Comparison of ENCODE assay signal across 2 worm cellular contexts in genomic region chrV:6681501-6681900, ce11.
TF ChIP-seq lines count a peak whose summit lies in the region.

TSS of gene egl-46 (minus strand) at chrV:6681573.

TF ChIP-seq in whole organism, mixed stage, embryonic, 35 proteins besides CTCF, POLR2A, EP300 and RAD21:
- TF ChIP-seq zip-8 (tag; optimal IDR thresholded peaks at IDR 0.05; lab: Kevin White, UChicago) (no peak), ceh-39 (tag; optimal IDR thresholded peaks at IDR 0.05; lab: Kevin White, UChicago) (no peak), ztf-11 (tag; optimal IDR thresholded peaks at IDR 0.05; lab: Kevin White, UChicago) (no peak), lsy-2 (tag; optimal IDR thresholded peaks at IDR 0.05; lab: Kevin White, UChicago) (peak; percentile 8), drap-1 (GFP tag; optimal IDR thresholded peaks at IDR 0.05; lab: Kevin White, UChicago) (no peak), lin-13 (tag; optimal IDR thresholded peaks at IDR 0.05; lab: Kevin White, UChicago) (no peak), ham-2 (GFP tag; optimal IDR thresholded peaks at IDR 0.05; lab: Kevin White, UChicago) (no peak), mls-2 (tag; optimal IDR thresholded peaks at IDR 0.05; lab: Kevin White, UChicago) (no peak), cnd-1 (tag; optimal IDR thresholded peaks at IDR 0.05; lab: Kevin White, UChicago) (peak; percentile 33), blmp-1 (tag; optimal IDR thresholded peaks at IDR 0.05; lab: Kevin White, UChicago) (no peak), ceh-83 (GFP tag; optimal IDR thresholded peaks at IDR 0.05; lab: Kevin White, UChicago) (no peak), lin-32 (GFP tag; optimal IDR thresholded peaks at IDR 0.05; lab: Kevin White, UChicago) (peak; percentile 54), sptf-1 (tag; optimal IDR thresholded peaks at IDR 0.05; lab: Kevin White, UChicago) (no peak), unc-62 (GFP tag; optimal IDR thresholded peaks at IDR 0.05; lab: Kevin White, UChicago) (no peak), nhr-2 (tag; optimal IDR thresholded peaks at IDR 0.05; lab: Kevin White, UChicago) (peak; percentile 86)

TF ChIP-seq in whole organism, young adult, 124 proteins besides CTCF, POLR2A, EP300 and RAD21:
- TF ChIP-seq ceh-27 (GFP tag; optimal IDR thresholded peaks at IDR 0.05; lab: Kevin White, UChicago) (no peak), aptf-3 (GFP tag; IDR thresholded peaks at IDR 0.05; lab: Robert Waterston, UW) (no peak), zfh-2 (GFP tag; conservative IDR thresholded peaks at IDR 0.05; lab: Robert Waterston, UW) (0 out of 2 replicates have a peak, but pooled peaks have one; percentile 19)
